Worm (Caenorhabditis elegans): ENCODE measurements around the gene R07E5.19.

- TF ChIP-seq egl-27 (tag; optimal IDR thresholded peaks at IDR 0.05) (no peak), snpc-4 (tag; optimal IDR thresholded peaks at IDR 0.05) (no peak), F16B12.6 (tag; optimal IDR thresholded peaks at IDR 0.05) (no peak), ztf-11 (tag; optimal IDR thresholded peaks at IDR 0.05) (no peak), nhr-90 (tag; optimal IDR thresholded peaks at IDR 0.05; ENCODE audit: poor library complexity) (no peak), unc-62 (GFP tag; optimal IDR thresholded peaks at IDR 0.05) (no peak)
Measured at ce11 chrIII:4390421-4390820, 27.4 kb downstream of the R07E5.19 start.
